Fruit fly (Drosophila melanogaster) whole organism, embryonic: ENCODE data around the gene Sirup.

Experiments
- Aef1 ChIP-seq: fragments of 200-800 bp; sonication (Bioruptor generic); IDR thresholded peaks from 3 replicates; pipeline ENCODE4 v1.3.6; 2022; ENCODE audit warnings: missing biosample characterization, missing genetic modification characterization
- CG10147 ChIP-seq: fragments of 200-800 bp; sonication (Bioruptor generic); optimal IDR thresholded peaks from 2 replicates; lab custom pipeline; 2019; ENCODE audit warnings: missing biosample characterization, mild to moderate bottlenecking, missing genetic modification characterization, moderate library complexity
- CG10321 ChIP-seq: fragments of 200-800 bp; sonication (Bioruptor generic); IDR thresholded peaks from 2 replicates; pipeline ENCODE4 v1.3.6; 2022; ENCODE audit warnings: missing biosample characterization, missing genetic modification characterization
- CG10959 ChIP-seq: fragments of 200-800 bp; sonication (Bioruptor generic); IDR thresholded peaks from 2 replicates; pipeline ENCODE4 v1.3.6; 2022; ENCODE audit warnings: missing biosample characterization, missing genetic modification characterization
- CG11247 ChIP-seq: fragments of 200-800 bp; sonication (Bioruptor generic); IDR thresholded peaks from 2 replicates; pipeline ENCODE4 v1.3.6; 2022; ENCODE audit warnings: missing biosample characterization, missing genetic modification characterization
- CG12299 ChIP-seq: fragments of 200-800 bp; sonication (Bioruptor generic); optimal IDR thresholded peaks from 2 replicates; lab custom pipeline; 2018; ENCODE audit warnings: missing biosample characterization, mild to moderate bottlenecking, missing genetic modification characterization
- CG13424 ChIP-seq: fragments of 200-800 bp; sonication (Bioruptor generic); optimal IDR thresholded peaks from 2 replicates; lab custom pipeline; 2019; ENCODE audit warnings: missing biosample characterization, mild to moderate bottlenecking, missing genetic modification characterization, moderate library complexity
- CG15269 ChIP-seq: fragments of 200-800 bp; sonication (Bioruptor generic); optimal IDR thresholded peaks from 2 replicates; lab custom pipeline; 2018; ENCODE audit warnings: missing biosample characterization, mild to moderate bottlenecking, missing genetic modification characterization, moderate library complexity
- CG1603 ChIP-seq: fragments of 200-800 bp; sonication (Bioruptor generic); optimal IDR thresholded peaks from 2 replicates; lab custom pipeline; 2019; ENCODE audit warnings: missing biosample characterization, mild to moderate bottlenecking, missing genetic modification characterization, moderate library complexity
- CG17568 ChIP-seq: fragments of 200-800 bp; sonication (Bioruptor generic); optimal IDR thresholded peaks from 2 replicates; lab custom pipeline; 2018; ENCODE audit warnings: missing biosample characterization, mild to moderate bottlenecking, missing genetic modification characterization, moderate library complexity
- CG17612 ChIP-seq: fragments of 200-800 bp; sonication (Bioruptor generic); IDR thresholded peaks from 2 replicates; pipeline ENCODE4 v1.3.6; 2022; ENCODE audit warnings: missing biosample characterization, missing genetic modification characterization
- CG18599 ChIP-seq: fragments of 200-800 bp; sonication (Bioruptor generic); optimal IDR thresholded peaks from 3 replicates; lab custom pipeline; 2017; ENCODE audit warnings: missing biosample characterization, missing genetic modification characterization, mild to moderate bottlenecking, moderate library complexity, missing genetic modification reagents
- CG2712 ChIP-seq: fragments of 200-800 bp; optimal IDR thresholded peaks from 3 replicates; lab custom pipeline; 2019; ENCODE audit warnings: missing biosample characterization, mild to moderate bottlenecking, missing genetic modification characterization, moderate library complexity
- CG3065 ChIP-seq: fragments of 200-800 bp; sonication (Bioruptor generic); optimal IDR thresholded peaks from 2 replicates; lab custom pipeline; 2016; ENCODE audit warnings: missing biosample characterization, missing genetic modification characterization
- CG31365 ChIP-seq: fragments of 200-800 bp; sonication (Bioruptor generic); optimal IDR thresholded peaks from 2 replicates; lab custom pipeline; 2018; ENCODE audit warnings: missing biosample characterization, mild to moderate bottlenecking, missing genetic modification characterization
- CG33213 ChIP-seq: fragments of 200-800 bp; sonication (Bioruptor generic); optimal IDR thresholded peaks from 3 replicates; lab custom pipeline; 2016; ENCODE audit warnings: missing biosample characterization, missing genetic modification characterization
- CG3995 ChIP-seq: fragments of 200-800 bp; sonication (Bioruptor generic); optimal IDR thresholded peaks from 3 replicates; lab custom pipeline; 2016; ENCODE audit warnings: missing biosample characterization, missing genetic modification characterization
- CG43689 ChIP-seq: fragments of 200-800 bp; sonication (Bioruptor generic); IDR thresholded peaks from 2 replicates; pipeline ENCODE4 v1.3.6; 2022; ENCODE audit warnings: missing biosample characterization, missing genetic modification characterization
- CG5953 ChIP-seq: fragments of 200-800 bp; sonication (Bioruptor generic); IDR thresholded peaks from 2 replicates; pipeline ENCODE4 v1.3.6; 2022; ENCODE audit warnings: missing biosample characterization, missing genetic modification characterization
- CG6272 ChIP-seq: fragments of 200-800 bp; sonication (Bioruptor generic); IDR thresholded peaks from 2 replicates; pipeline ENCODE4 v1.3.6; 2022; ENCODE audit warnings: missing biosample characterization, missing genetic modification characterization
- CG7357 ChIP-seq: fragments of 200-800 bp; sonication (Bioruptor generic); IDR thresholded peaks from 3 replicates; pipeline ENCODE4 v1.3.6; 2022; ENCODE audit warnings: missing biosample characterization, missing genetic modification characterization
- CG7372 ChIP-seq: fragments of 200-800 bp; sonication (Bioruptor generic); IDR thresholded peaks from 2 replicates; pipeline ENCODE4 v1.3.6; 2022; ENCODE audit warnings: missing biosample characterization, missing genetic modification characterization
- CG7745 ChIP-seq: fragments of 200-800 bp; sonication (Bioruptor generic); optimal IDR thresholded peaks from 2 replicates; lab custom pipeline; 2018; ENCODE audit warnings: missing biosample characterization, mild to moderate bottlenecking, missing genetic modification characterization, moderate library complexity
- CG8290 ChIP-seq, 3 experiments: fragments of 200-800 bp; sonication (Bioruptor generic); optimal IDR thresholded peaks; 2 replicates each; lab custom pipeline; 2016 to 2019; ENCODE audit warnings: missing biosample characterization in 3 of 3, missing genetic modification characterization in 3 of 3, mild to moderate bottlenecking in 2 of 3, moderate library complexity in 1 of 3
- CG8388 ChIP-seq: fragments of 200-800 bp; sonication (Bioruptor generic); optimal IDR thresholded peaks from 2 replicates; lab custom pipeline; 2019; ENCODE audit warnings: missing biosample characterization, mild to moderate bottlenecking, missing genetic modification characterization, moderate library complexity
- CG8478 ChIP-seq: fragments of >200 bp; optimal IDR thresholded peaks from 2 replicates; lab custom pipeline; 2018
- CHES-1-like ChIP-seq: fragments of 200-800 bp; sonication (Bioruptor generic); optimal IDR thresholded peaks from 2 replicates; lab custom pipeline; 2016; ENCODE audit warnings: missing biosample characterization, missing genetic modification characterization
- Doc3 ChIP-seq: fragments of 200-800 bp; sonication (Bioruptor generic); IDR thresholded peaks from 3 replicates; pipeline ENCODE4 v1.3.6; 2022; ENCODE audit warnings: missing biosample characterization, missing genetic modification characterization; ENCODE audit not compliant: partially characterized antibody
- HLH54F ChIP-seq: fragments of 200-800 bp; sonication (Bioruptor generic); optimal IDR thresholded peaks from 3 replicates; lab custom pipeline; 2016; ENCODE audit warnings: missing biosample characterization, missing genetic modification characterization
- Max ChIP-seq: fragments of 200-800 bp; sonication (Bioruptor generic); optimal IDR thresholded peaks from 2 replicates; lab custom pipeline; 2016; ENCODE audit warnings: missing biosample characterization, mild to moderate bottlenecking, missing genetic modification characterization
- NC2β ChIP-seq: fragments of 200-800 bp; sonication (Bioruptor generic); optimal IDR thresholded peaks from 2 replicates; lab custom pipeline; 2016; ENCODE audit warnings: missing biosample characterization, missing genetic modification characterization
- Nf-YC ChIP-seq: fragments of 200-800 bp; optimal IDR thresholded peaks from 3 replicates; lab custom pipeline; 2019; ENCODE audit warnings: missing biosample characterization, mild to moderate bottlenecking, missing genetic modification characterization, moderate library complexity
- NfI ChIP-seq: fragments of 200-800 bp; sonication (Bioruptor generic); optimal IDR thresholded peaks from 3 replicates; lab custom pipeline; 2018; ENCODE audit warnings: missing biosample characterization, mild to moderate bottlenecking, missing genetic modification characterization, moderate library complexity
- Opbp ChIP-seq: fragments of 200-800 bp; sonication (Bioruptor generic); IDR thresholded peaks from 3 replicates; pipeline ENCODE4 v1.3.6; 2022; ENCODE audit warnings: missing biosample characterization, missing genetic modification characterization; ENCODE audit not compliant: partially characterized antibody
- Ravus ChIP-seq: fragments of 200-800 bp; sonication (Bioruptor generic); IDR thresholded peaks from 2 replicates; pipeline ENCODE4 v1.3.6; 2022; ENCODE audit warnings: missing biosample characterization, missing genetic modification characterization
- bigmax ChIP-seq: fragments of 200-800 bp; sonication (Bioruptor generic); optimal IDR thresholded peaks from 2 replicates; lab custom pipeline; 2018; ENCODE audit warnings: missing biosample characterization, mild to moderate bottlenecking, missing genetic modification characterization
- bowl ChIP-seq: fragments of 200-800 bp; sonication (Bioruptor generic); IDR thresholded peaks from 2 replicates; pipeline ENCODE4 v1.3.6; 2022; ENCODE audit warnings: missing biosample characterization, missing genetic modification characterization
- cato ChIP-seq: fragments of 200-800 bp; sonication (Bioruptor generic); optimal IDR thresholded peaks from 2 replicates; lab custom pipeline; 2016; ENCODE audit warnings: missing biosample characterization, missing genetic modification characterization, borderline replicate concordance
- croc ChIP-seq: fragments of 200-800 bp; sonication (Bioruptor generic); conservative IDR thresholded peaks from 3 replicates; pipeline ENCODE4 v1.3.6; 2022; ENCODE audit warnings: missing biosample characterization, missing genetic modification characterization
- fd64A ChIP-seq: fragments of 200-800 bp; sonication (Bioruptor generic); optimal IDR thresholded peaks from 3 replicates; lab custom pipeline; 2018; ENCODE audit warnings: missing biosample characterization, mild to moderate bottlenecking, missing genetic modification characterization
- fd96Cb ChIP-seq: fragments of 200-800 bp; sonication (Bioruptor generic); optimal IDR thresholded peaks from 2 replicates; lab custom pipeline; 2018; ENCODE audit warnings: missing biosample characterization, mild to moderate bottlenecking, missing genetic modification characterization, moderate library complexity
- fru ChIP-seq: fragments of >200 bp; optimal IDR thresholded peaks from 2 replicates; lab custom pipeline; 2017
- ftz-f1 ChIP-seq: fragments of 200-800 bp; sonication (Bioruptor generic); optimal IDR thresholded peaks from 2 replicates; lab custom pipeline; 2016; ENCODE audit warnings: missing biosample characterization, missing genetic modification characterization
- grn ChIP-seq: fragments of 200-800 bp; sonication (Bioruptor generic); optimal IDR thresholded peaks from 3 replicates; lab custom pipeline; 2017; ENCODE audit warnings: missing biosample characterization, missing genetic modification characterization
- gt ChIP-seq: fragments of 200-800 bp; sonication (Bioruptor generic); IDR thresholded peaks from 2 replicates; pipeline ENCODE4 v1.3.6; 2022; ENCODE audit warnings: missing biosample characterization, missing genetic modification characterization
- org-1 ChIP-seq: fragments of 200-800 bp; sonication (Bioruptor generic); optimal IDR thresholded peaks from 2 replicates; lab custom pipeline; 2017; ENCODE audit warnings: missing biosample characterization, missing genetic modification characterization
- pan ChIP-seq, 4 experiments: fragments of >200 bp in 3 of 4; fragments of 200-800 bp in 1 of 4; sonication (Bioruptor generic) in 1 of 4; optimal IDR thresholded peaks in 3 of 4; IDR thresholded peaks in 1 of 4; 2 replicates each; pipeline versions ENCODE4 v1.3.6 to Lab custom; 2017 to 2022; ENCODE audit warnings: missing biosample characterization in 2 of 4, missing genetic modification characterization in 2 of 4, mixed read lengths in 1 of 4
- prd ChIP-seq, 3 experiments: fragments of >200 bp in 2 of 3; fragments of 200-800 bp in 1 of 3; sonication (Bioruptor generic) in 1 of 3; optimal IDR thresholded peaks in 2 of 3; IDR thresholded peaks in 1 of 3; 2 replicates in 2 of 3; 3 replicates in 1 of 3; pipeline versions ENCODE4 v1.3.6 to Lab custom; 2017 to 2022; ENCODE audit warnings: missing biosample characterization in 1 of 3, missing genetic modification characterization in 1 of 3
- sens ChIP-seq: fragments of 200-800 bp; sonication (Bioruptor generic); peaks from one replicate; lab custom pipeline; 2016; ENCODE audit warnings: missing biosample characterization, missing genetic modification characterization
- tna ChIP-seq: fragments of 200-800 bp; sonication (Bioruptor generic); IDR thresholded peaks from 2 replicates; pipeline ENCODE4 v1.3.6; 2022; ENCODE audit warnings: missing biosample characterization, missing genetic modification characterization; ENCODE audit not compliant: partially characterized antibody
- usp ChIP-seq: fragments of >200 bp; optimal IDR thresholded peaks from 2 replicates; lab custom pipeline; 2017; ENCODE audit warnings: missing biosample characterization, missing genetic modification characterization

The Sirup gene

dm6 chr2L:8000578-8001040, 1.9 kb downstream of the Sirup start (continued):
- no peak for TF ChIP-seq CG17612 (GFP tag; lab: Robert Waterston, UW)
- TF ChIP-seq CG31365 (tag; lab: Kevin White, UChicago), result no peak
- no peak for TF ChIP-seq pan (optimal IDR thresholded peaks at IDR 0.05; lab: Kevin White, UChicago)
- TF ChIP-seq pan (GFP tag; optimal IDR thresholded peaks at IDR 0.05 in 1 of 2, IDR thresholded peaks at IDR 0.05 in 1 of 2), result no peak
- no peak for TF ChIP-seq bigmax (GFP tag; lab: Kevin White, UChicago)
- TF ChIP-seq NfI (GFP tag; lab: Kevin White, UChicago), result peak; percentile 34
- no peak for TF ChIP-seq Opbp
- TF ChIP-seq fru, result no peak
- no peak for TF ChIP-seq CG10147 (GFP tag; lab: Kevin White, UChicago)
- TF ChIP-seq Nf-YC (tag; lab: Kevin White, UChicago), result no peak
- no peak for TF ChIP-seq bowl (GFP tag; lab: Robert Waterston, UW)
- TF ChIP-seq prd (optimal IDR thresholded peaks at IDR 0.05; lab: Kevin White, UChicago), result no peak
- TF ChIP-seq prd (GFP tag; IDR thresholded peaks at IDR 0.05; lab: Robert Waterston, UW), result 0 out of 3 replicates have a peak, but pooled peaks have one; percentile 3
- TF ChIP-seq CHES-1-like (GFP tag; lab: Kevin White, UChicago), result no peak
- no peak for TF ChIP-seq CG8478
- no peak for TF ChIP-seq CG10959
- peak; percentile 72 for TF ChIP-seq sens (GFP tag; lab: Kevin White, UChicago)
- no peak for TF ChIP-seq Aef1 (GFP tag; lab: Robert Waterston, UW)
- TF ChIP-seq grn (GFP tag; lab: Kevin White, UChicago), result no peak
- TF ChIP-seq CG18599 (GFP tag; lab: Kevin White, UChicago), result peak; percentile 71
- TF ChIP-seq gt (GFP tag; lab: Robert Waterston, UW), result no peak
- peak; percentile 63 for TF ChIP-seq org-1 (GFP tag; lab: Kevin White, UChicago)
- no peak for TF ChIP-seq CG11247 (GFP tag; lab: Robert Waterston, UW)
- no peak for TF ChIP-seq CG10321
- TF ChIP-seq CG15269, result no peak
- no peak for TF ChIP-seq CG7372 (GFP tag; lab: Robert Waterston, UW)
- no peak for TF ChIP-seq CG2712
- TF ChIP-seq CG8388, result no peak
- no peak for TF ChIP-seq CG43689 (GFP tag; lab: Robert Waterston, UW)
- peak; percentile 45 for TF ChIP-seq HLH54F (GFP tag; lab: Kevin White, UChicago)
- TF ChIP-seq fd64A, result no peak
- no peak for TF ChIP-seq CG17568 (GFP tag; lab: Kevin White, UChicago)
- TF ChIP-seq CG1603 (tag; lab: Kevin White, UChicago), result no peak
- TF ChIP-seq Max (GFP tag; lab: Kevin White, UChicago), result no peak
- TF ChIP-seq CG33213, result no peak
- TF ChIP-seq CG6272, result no peak
- TF ChIP-seq Doc3 (GFP tag; lab: Robert Waterston, UW), result no peak
- no peak for TF ChIP-seq CG13424 (tag; lab: Kevin White, UChicago)
- TF ChIP-seq fd96Cb (tag; lab: Kevin White, UChicago), result no peak
- no peak for TF ChIP-seq tna
- TF ChIP-seq croc, result no peak
- TF ChIP-seq Ravus (GFP tag; lab: Robert Waterston, UW), result no peak
- no peak for TF ChIP-seq CG5953
- TF ChIP-seq CG7745 (tag; lab: Kevin White, UChicago), result no peak
- TF ChIP-seq CG12299 (tag; lab: Kevin White, UChicago), result no peak
- TF ChIP-seq CG3065 (GFP tag; lab: Kevin White, UChicago), result no peak
- TF ChIP-seq CG8290 (GFP tag; optimal IDR thresholded peaks at IDR 0.05; lab: Kevin White, UChicago), result no peak
- peak in 1 of 2 experiments; percentile 71 for TF ChIP-seq CG8290 (tag; optimal IDR thresholded peaks at IDR 0.05; lab: Kevin White, UChicago)
- no peak for TF ChIP-seq cato
- TF ChIP-seq NC2β (GFP tag; lab: Kevin White, UChicago), result no peak
- peak; percentile 1 for TF ChIP-seq ftz-f1 (GFP tag; lab: Kevin White, UChicago)
- TF ChIP-seq usp (GFP tag; lab: Kevin White, UChicago), result no peak
- TF ChIP-seq CG3995, result peak; percentile 9
- TF ChIP-seq CG7357 (GFP tag; lab: Robert Waterston, UW), result no peak
